Worm (Caenorhabditis elegans): Measurements from ENCODE around the gene C50D2.1.

ce11 chrII:66322-66721 lies 45.0 kb upstream of the C50D2.1 start:
- TF ChIP-seq dao-5 (tag; optimal IDR thresholded peaks at IDR 0.05): no peak
- no peak for TF ChIP-seq W03F9.2 (tag; optimal IDR thresholded peaks at IDR 0.05)
- TF ChIP-seq him-1 (tag; optimal IDR thresholded peaks at IDR 0.05): no peak

Data from whole organism, L4/young adult.